Worm (Caenorhabditis elegans) whole organism, L1 larva: ENCODE data around the gene F42A10.5.

Experiments
- dsc-1 ChIP-seq: sonication (generic microtip); optimal IDR thresholded peaks from 2 replicates; lab custom pipeline; 2016; ENCODE audit warnings: mild to moderate bottlenecking, missing genetic modification characterization, missing compliant biosample characterization
- efl-1 ChIP-seq, 4 experiments: fragments of 150-350 bp; optimal IDR thresholded peaks in 3 of 4; peaks in 1 of 4; 1 replicate in 1 of 4; 2 replicates in 3 of 4; lab custom pipeline; 2014; ENCODE audit warnings: missing biosample characterization in 2 of 4, missing genetic modification characterization in 2 of 4, missing genetic modification reagents in 2 of 4
- elt-2 ChIP-seq: sonication (generic microtip); optimal IDR thresholded peaks from 2 replicates; lab custom pipeline; 2016; ENCODE audit warnings: missing genetic modification characterization, mild to moderate bottlenecking, inconsistent platforms, missing compliant biosample characterization, missing genetic modification reagents
- lin-39 ChIP-seq: fragments of 150-350 bp; optimal IDR thresholded peaks from 2 replicates; lab custom pipeline; 2014; ENCODE audit warnings: missing biosample characterization, missing genetic modification reagents, missing genetic modification characterization
- nhr-12 ChIP-seq: sonication (generic microtip); optimal IDR thresholded peaks from 2 replicates; lab custom pipeline; 2017; ENCODE audit warnings: missing biosample characterization, missing genetic modification characterization
- nhr-28 ChIP-seq: fragments of 150-350 bp; optimal IDR thresholded peaks from 2 replicates; lab custom pipeline; 2014; ENCODE audit warnings: missing biosample characterization, missing genetic modification characterization
- nhr-47 ChIP-seq: sonication (generic microtip); optimal IDR thresholded peaks from 2 replicates; lab custom pipeline; 2016; ENCODE audit warnings: mild to moderate bottlenecking, missing genetic modification characterization, moderate library complexity, missing compliant biosample characterization
- nhr-90 ChIP-seq: sonication (generic microtip); optimal IDR thresholded peaks from 2 replicates; lab custom pipeline; 2016; ENCODE audit warnings: mild to moderate bottlenecking, missing genetic modification characterization, missing compliant biosample characterization; ENCODE audit not compliant: poor library complexity
- snpc-4 ChIP-seq: fragments of 150-350 bp; optimal IDR thresholded peaks from 2 replicates; lab custom pipeline; 2014; ENCODE audit warnings: missing biosample characterization, missing genetic modification characterization
- unc-86 ChIP-seq: sonication (generic microtip); optimal IDR thresholded peaks from 2 replicates; lab custom pipeline; 2016; ENCODE audit warnings: missing genetic modification characterization, missing compliant biosample characterization
- unc-98 ChIP-seq: fragments of 200-800 bp; sonication (Bioruptor generic); IDR thresholded peaks from 2 replicates; pipeline ENCODE4 v1.3.6; 2022; ENCODE audit warnings: missing genetic modification characterization, missing compliant biosample characterization

ce11 chrIII:6145309-6145708 is 28.0 kb downstream of the F42A10.5 start:
- TF ChIP-seq unc-98 (GFP tag; lab: Robert Waterston, UW) (no peak), unc-86 (no peak), snpc-4 (tag; lab: Kevin White, UChicago) (no peak), elt-2 (tag; lab: Kevin White, UChicago) (no peak), nhr-12 (tag; lab: Kevin White, UChicago) (no peak), dsc-1 (no peak), nhr-47 (peak; percentile 16), lin-39 (tag; lab: Kevin White, UChicago) (no peak), nhr-90 (tag; lab: Kevin White, UChicago) (peak; percentile 65), nhr-28 (tag; lab: Kevin White, UChicago) (no peak), efl-1 (optimal IDR thresholded peaks at IDR 0.05; lab: Kevin White, UChicago) (no peak), efl-1 (GFP tag; optimal IDR thresholded peaks at IDR 0.05 in 1 of 2; lab: Kevin White, UChicago) (peak in 1 of 2 experiments; percentile 72)
